Fruit fly (Drosophila melanogaster) whole organism, prepupa: Measurements from ENCODE around the gene CG10514.

Experiments
- CG10631 ChIP-seq: fragments of 200-800 bp; sonication (Bioruptor generic); optimal IDR thresholded peaks from 2 replicates; lab custom pipeline; 2016; ENCODE audit warnings: missing biosample characterization, missing genetic modification characterization
- CG11762 ChIP-seq: fragments of 200-800 bp; sonication (Bioruptor generic); optimal IDR thresholded peaks from 3 replicates; lab custom pipeline; 2016; ENCODE audit warnings: missing biosample characterization, missing genetic modification characterization; ENCODE audit not compliant: insufficient read depth
- CG15336 ChIP-seq: fragments of 200-800 bp; sonication (Bioruptor generic); IDR thresholded peaks from 2 replicates; pipeline ENCODE4 v1.3.6; 2022; ENCODE audit warnings: missing biosample characterization, missing genetic modification characterization
- CG3032 ChIP-seq: fragments of 200-800 bp; optimal IDR thresholded peaks from 2 replicates; lab custom pipeline; 2019; ENCODE audit warnings: missing biosample characterization, mild to moderate bottlenecking, missing genetic modification characterization, moderate library complexity
- CG32006 ChIP-seq: fragments of 200-800 bp; sonication (Bioruptor generic); optimal IDR thresholded peaks from 3 replicates; lab custom pipeline; 2017; ENCODE audit warnings: missing biosample characterization, mild to moderate bottlenecking, missing genetic modification characterization
- CG3919 ChIP-seq: fragments of 200-800 bp; sonication (Bioruptor generic); optimal IDR thresholded peaks from 3 replicates; lab custom pipeline; 2016; ENCODE audit warnings: missing biosample characterization, missing genetic modification characterization
- CG4318 ChIP-seq: fragments of 200-800 bp; sonication (Bioruptor generic); optimal IDR thresholded peaks from 3 replicates; lab custom pipeline; 2017; ENCODE audit warnings: missing biosample characterization, mild to moderate bottlenecking, missing genetic modification characterization
- CG6163 ChIP-seq: fragments of 200-800 bp; sonication (Bioruptor generic); IDR thresholded peaks from 3 replicates; pipeline ENCODE4 v1.3.6; 2022; ENCODE audit warnings: missing biosample characterization, missing genetic modification characterization
- CG6792 ChIP-seq: fragments of 200-800 bp; sonication (Bioruptor generic); optimal IDR thresholded peaks from 3 replicates; lab custom pipeline; 2016; ENCODE audit warnings: missing biosample characterization, missing genetic modification characterization
- CG6854 ChIP-seq: fragments of 200-800 bp; sonication (Bioruptor generic); optimal IDR thresholded peaks from 2 replicates; lab custom pipeline; 2017; ENCODE audit warnings: missing biosample characterization, mild to moderate bottlenecking, missing genetic modification characterization
- CG7368 ChIP-seq: fragments of 200-800 bp; sonication (Bioruptor generic); optimal IDR thresholded peaks from 3 replicates; lab custom pipeline; 2016; ENCODE audit warnings: missing biosample characterization, missing genetic modification characterization
- CG8119 ChIP-seq: fragments of 200-800 bp; sonication (Bioruptor generic); IDR thresholded peaks from 3 replicates; pipeline ENCODE4 v1.3.6; 2022; ENCODE audit warnings: missing biosample characterization, missing genetic modification characterization
- CG8319 ChIP-seq: fragments of 200-800 bp; sonication (Bioruptor generic); optimal IDR thresholded peaks from 3 replicates; lab custom pipeline; 2016; ENCODE audit warnings: missing biosample characterization, missing genetic modification characterization
- CG8632 ChIP-seq: fragments of 200-800 bp; sonication (Bioruptor generic); optimal IDR thresholded peaks from 3 replicates; lab custom pipeline; 2016; ENCODE audit warnings: missing biosample characterization, missing genetic modification characterization
- Eip78C ChIP-seq: fragments of 200-800 bp; sonication (Bioruptor generic); peaks from one replicate; lab custom pipeline; 2016; ENCODE audit warnings: missing biosample characterization, missing genetic modification characterization
- Gug ChIP-seq: fragments of 200-800 bp; sonication (Bioruptor generic); IDR thresholded peaks from 2 replicates; pipeline ENCODE4 v1.3.6; 2022; ENCODE audit warnings: missing biosample characterization, missing genetic modification characterization
- Hr38 ChIP-seq: sonication (Bioruptor generic); optimal IDR thresholded peaks from 2 replicates; lab custom pipeline; 2016; ENCODE audit warnings: missing biosample characterization, missing genetic modification characterization
- Hr4 ChIP-seq: fragments of 200-800 bp; sonication (Bioruptor generic); optimal IDR thresholded peaks from 3 replicates; lab custom pipeline; 2016; ENCODE audit warnings: missing biosample characterization, missing genetic modification characterization
- Lpt ChIP-seq: fragments of 200-800 bp; sonication (Bioruptor generic); optimal IDR thresholded peaks from 3 replicates; lab custom pipeline; 2016; ENCODE audit warnings: missing biosample characterization, missing genetic modification characterization
- Met ChIP-seq: fragments of 200-800 bp; sonication (Bioruptor generic); optimal IDR thresholded peaks from 3 replicates; lab custom pipeline; 2016; ENCODE audit warnings: missing biosample characterization, missing genetic modification characterization
- Sox102F ChIP-seq: fragments of 200-800 bp; sonication (Bioruptor generic); optimal IDR thresholded peaks from 2 replicates; lab custom pipeline; 2016; ENCODE audit warnings: missing biosample characterization, mild to moderate bottlenecking, missing genetic modification characterization
- Sox14 ChIP-seq: fragments of 200-800 bp; sonication (Bioruptor generic); optimal IDR thresholded peaks from 3 replicates; lab custom pipeline; 2016; ENCODE audit warnings: missing biosample characterization, missing genetic modification characterization
- achi ChIP-seq: fragments of 200-800 bp; sonication (Bioruptor generic); optimal IDR thresholded peaks from 3 replicates; lab custom pipeline; 2016; ENCODE audit warnings: missing biosample characterization, missing genetic modification characterization
- acj6 ChIP-seq: fragments of 200-800 bp; sonication (Bioruptor generic); optimal IDR thresholded peaks from 3 replicates; lab custom pipeline; 2016; ENCODE audit warnings: missing biosample characterization, missing genetic modification characterization
- cyc ChIP-seq: fragments of 200-800 bp; sonication (Bioruptor generic); optimal IDR thresholded peaks from 3 replicates; lab custom pipeline; 2016; ENCODE audit warnings: missing biosample characterization, missing genetic modification characterization
- dac ChIP-seq: fragments of 200-800 bp; sonication (Bioruptor generic); optimal IDR thresholded peaks from 2 replicates; lab custom pipeline; 2017; ENCODE audit warnings: missing biosample characterization, mild to moderate bottlenecking, missing genetic modification characterization
- eg ChIP-seq: fragments of 200-800 bp; sonication (Bioruptor generic); IDR thresholded peaks from 3 replicates; pipeline ENCODE4 v1.3.6; 2022; ENCODE audit warnings: missing biosample characterization, missing genetic modification characterization
- esn ChIP-seq: fragments of 200-800 bp; sonication (Bioruptor generic); optimal IDR thresholded peaks from 2 replicates; lab custom pipeline; 2016; ENCODE audit warnings: missing biosample characterization, mild to moderate bottlenecking, missing genetic modification characterization, moderate library complexity
- fkh ChIP-seq: fragments of 200-800 bp; sonication (Bioruptor generic); optimal IDR thresholded peaks from 3 replicates; lab custom pipeline; 2017; ENCODE audit warnings: missing biosample characterization, mild to moderate bottlenecking, missing genetic modification characterization, moderate library complexity
- lz ChIP-seq: fragments of 200-800 bp; sonication (Bioruptor generic); optimal IDR thresholded peaks from 3 replicates; lab custom pipeline; 2016; ENCODE audit warnings: missing biosample characterization, missing genetic modification characterization
- pdm3 ChIP-seq: fragments of 200-800 bp; sonication (Bioruptor generic); optimal IDR thresholded peaks from 3 replicates; lab custom pipeline; 2016; ENCODE audit warnings: missing biosample characterization, missing genetic modification characterization
- spab ChIP-seq: fragments of 200-800 bp; sonication (Bioruptor generic); optimal IDR thresholded peaks from 2 replicates; lab custom pipeline; 2017; ENCODE audit warnings: missing biosample characterization, mild to moderate bottlenecking, missing genetic modification characterization, missing genetic modification reagents
- svp ChIP-seq: fragments of 200-800 bp; sonication (Bioruptor generic); peaks from one replicate; lab custom pipeline; 2016; ENCODE audit warnings: missing biosample characterization, missing genetic modification characterization
- topi ChIP-seq: fragments of 200-800 bp; sonication (Bioruptor generic); optimal IDR thresholded peaks from 3 replicates; lab custom pipeline; 2016; ENCODE audit warnings: missing biosample characterization, missing genetic modification characterization
- vri ChIP-seq: fragments of 200-800 bp; sonication (Bioruptor generic); optimal IDR thresholded peaks from 3 replicates; lab custom pipeline; 2016; ENCODE audit warnings: missing biosample characterization, mild to moderate bottlenecking, missing genetic modification characterization

Gene CG10514

dm6 chr3R:25279796-25280350 lies at the start of gene CG10514:
CG10514 (minus strand) TSS chr3R:25279846.
- TF ChIP-seq dac (GFP tag; lab: Kevin White, UChicago) (no peak), CG6854 (no peak), achi (GFP tag; lab: Kevin White, UChicago) (peak; percentile 12), vri (GFP tag; lab: Kevin White, UChicago) (peak; percentile 23), svp (GFP tag; lab: Kevin White, UChicago) (peak; percentile 26), Sox102F (GFP tag; lab: Kevin White, UChicago) (peak; percentile 4), CG11762 (GFP tag; lab: Kevin White, UChicago) (no peak), esn (GFP tag; lab: Kevin White, UChicago) (no peak), CG4318 (GFP tag; lab: Kevin White, UChicago) (no peak), CG8319 (GFP tag; lab: Kevin White, UChicago) (no peak)

dm6 chr3R:25329079-25329478 lies 49.4 kb upstream of the CG10514 start, which contains the start of gene CHKov1:
CHKov1 (minus strand) TSS chr3R:25329316.
- TF ChIP-seq vri (GFP tag; lab: Kevin White, UChicago) (peak; percentile 30), Met (GFP tag; lab: Kevin White, UChicago) (no peak), esn (GFP tag; lab: Kevin White, UChicago) (no peak), svp (GFP tag; lab: Kevin White, UChicago) (no peak), CG8119 (no peak), Gug (GFP tag; lab: Robert Waterston, UW) (no peak), eg (GFP tag; lab: Robert Waterston, UW) (no peak), spab (GFP tag; lab: Kevin White, UChicago) (no peak), topi (GFP tag; lab: Kevin White, UChicago) (no peak), CG7368 (no peak), CG3032 (tag; lab: Kevin White, UChicago) (no peak), Hr4 (GFP tag; lab: Kevin White, UChicago) (no peak), CG15336 (0 out of 2 replicates have a peak, but pooled peaks have one; percentile 21), CG6792 (GFP tag; lab: Kevin White, UChicago) (no peak)
- TF ChIP-seq, all 60 proteins: peak for 2

- TF ChIP-seq CG8119 (0 out of 3 replicates have a peak, but pooled peaks have one; percentile 28), eg (GFP tag; lab: Robert Waterston, UW) (0 out of 3 replicates have a peak, but pooled peaks have one; percentile 17)
Measured at dm6 chr3R:25328540-25328939, 48.9 kb upstream of the CG10514 start.

- TF ChIP-seq Lpt (no peak), CG15336 (no peak), CG6163 (GFP tag; lab: Robert Waterston, UW) (no peak), fkh (GFP tag; lab: Kevin White, UChicago) (no peak), cyc (no peak), topi (GFP tag; lab: Kevin White, UChicago) (no peak), CG8632 (GFP tag; lab: Kevin White, UChicago) (no peak), lz (GFP tag; lab: Kevin White, UChicago) (no peak), Hr38 (GFP tag; lab: Kevin White, UChicago) (no peak), eg (GFP tag; lab: Robert Waterston, UW) (no peak), Eip78C (GFP tag; lab: Kevin White, UChicago) (no peak), CG4318 (GFP tag; lab: Kevin White, UChicago) (no peak), CG32006 (GFP tag; lab: Kevin White, UChicago) (no peak), CG10631 (GFP tag; lab: Kevin White, UChicago) (no peak), pdm3 (no peak), Hr4 (GFP tag; lab: Kevin White, UChicago) (no peak), acj6 (no peak), Sox14 (GFP tag; lab: Kevin White, UChicago) (no peak), CG3919 (GFP tag; lab: Kevin White, UChicago) (no peak)
- TF ChIP-seq, all 60 proteins: peak for 0
Measured at dm6 chr3R:25322657-25323056, 43.0 kb upstream of the CG10514 start, which contains the start of gene CG10562. CG10562 (minus strand) TSS chr3R:25322757.
